Fruit fly (Drosophila melanogaster): ENCODE data around the gene Hers.

Hers gene

dm6 chrX:19886936-19887934 is 21.3 kb downstream of the Hers start (continued):
- TF ChIP-seq CG6854 (GFP tag; optimal IDR thresholded peaks at IDR 0.05) (no peak), Bgb (GFP tag; IDR thresholded peaks at IDR 0.05; ENCODE audit: partially characterized antibody) (peak; percentile 57; the same call in 1 of the 2 replicates), bigmax (GFP tag; optimal IDR thresholded peaks at IDR 0.05) (no peak), CG12769 (tag; optimal IDR thresholded peaks at IDR 0.05) (peak; percentile 91), sob (GFP tag; IDR thresholded peaks at IDR 0.05) (no peak), Opbp (GFP tag; IDR thresholded peaks at IDR 0.05; ENCODE audit: partially characterized antibody) (0 out of 3 replicates have a peak, but pooled peaks have one; percentile 10), hb (GFP tag; IDR thresholded peaks at IDR 0.05; ENCODE audit: partially characterized antibody) (no peak), CG2129 (GFP tag; IDR thresholded peaks at IDR 0.05; ENCODE audit: partially characterized antibody) (no peak), h (optimal IDR thresholded peaks at IDR 0.05) (no peak), schlank (tag; optimal IDR thresholded peaks at IDR 0.05) (no peak), CG12659 (GFP tag; optimal IDR thresholded peaks at IDR 0.05) (no peak), CG13296 (GFP tag; optimal IDR thresholded peaks at IDR 0.05) (peak; percentile 1), hbn (GFP tag; IDR thresholded peaks at IDR 0.05; ENCODE audit: partially characterized antibody) (peak; percentile 55), MBD-R2 (GFP tag; IDR thresholded peaks at IDR 0.05) (no peak), trh (GFP tag; optimal IDR thresholded peaks at IDR 0.05) (no peak), NC2α (GFP tag; optimal IDR thresholded peaks at IDR 0.05) (no peak), CG6254 (GFP tag; optimal IDR thresholded peaks at IDR 0.05) (no peak), CG17328 (GFP tag; IDR thresholded peaks at IDR 0.05) (no peak), Spps (tag; optimal IDR thresholded peaks at IDR 0.05) (no peak), eve (GFP tag; optimal IDR thresholded peaks at IDR 0.05) (no peak), chif (GFP tag; optimal IDR thresholded peaks at IDR 0.05) (no peak), CG13624 (GFP tag; optimal IDR thresholded peaks at IDR 0.05) (peak; percentile 61), CG13424 (tag; optimal IDR thresholded peaks at IDR 0.05) (no peak), gro (GFP tag; optimal IDR thresholded peaks at IDR 0.05) (no peak), CG30020 (tag; optimal IDR thresholded peaks at IDR 0.05) (no peak), BtbVII (GFP tag; optimal IDR thresholded peaks at IDR 0.05) (no peak), Max (GFP tag; optimal IDR thresholded peaks at IDR 0.05) (no peak), lmd (GFP tag; IDR thresholded peaks at IDR 0.05) (no peak), br (optimal IDR thresholded peaks at IDR 0.05) (no peak), CG32772 (GFP tag; IDR thresholded peaks at IDR 0.05) (peak; percentile 60), peb (GFP tag; IDR thresholded peaks at IDR 0.05) (no peak), run (tag; optimal IDR thresholded peaks at IDR 0.05) (no peak), H15 (GFP tag; IDR thresholded peaks at IDR 0.05) (no peak), sna (GFP tag; IDR thresholded peaks at IDR 0.05; ENCODE audit: partially characterized antibody) (0 out of 2 replicates have a peak, but pooled peaks have one; percentile 44), CG34224 (GFP tag; IDR thresholded peaks at IDR 0.05; ENCODE audit: partially characterized antibody) (peak; percentile 47; the same call in 1 of the 3 replicates), dmrt11E (tag; optimal IDR thresholded peaks at IDR 0.05) (no peak), ems (GFP tag; optimal IDR thresholded peaks at IDR 0.05) (no peak), pum (GFP tag; optimal IDR thresholded peaks at IDR 0.05) (no peak), crol (GFP tag; IDR thresholded peaks at IDR 0.05) (peak; percentile 54; the same call in 1 of the 2 replicates), CG15011 (GFP tag; optimal IDR thresholded peaks at IDR 0.05) (no peak), CG1602 (GFP tag; optimal IDR thresholded peaks at IDR 0.05) (no peak), B-H1 (GFP tag; IDR thresholded peaks at IDR 0.05) (no peak), CG17385 (GFP tag; optimal IDR thresholded peaks at IDR 0.05) (no peak), tna (GFP tag; IDR thresholded peaks at IDR 0.05; ENCODE audit: partially characterized antibody) (no peak), CG12104 (GFP tag; optimal IDR thresholded peaks at IDR 0.05) (no peak), az2 (GFP tag; optimal IDR thresholded peaks at IDR 0.05) (no peak), esg (GFP tag; conservative IDR thresholded peaks at IDR 0.05) (no peak), ara (GFP tag; IDR thresholded peaks at IDR 0.05) (no peak; the same call in 1 of the 2 replicates), CG15514 (GFP tag; optimal IDR thresholded peaks at IDR 0.05) (no peak)
